Worm (Caenorhabditis elegans): ENCODE measurements around the gene nspa-8.
A peak's percentile ranks its signal among the peaks of the same experiment; 100 is the strongest.

The nspa-8 gene

ce11 chrV:14835075-14835991 is 8.5 kb upstream of the nspa-8 start (continued):
- TF ChIP-seq nhr-27 (tag; optimal IDR thresholded peaks at IDR 0.05): no peak
- no peak for TF ChIP-seq ztf-6 (GFP tag; IDR thresholded peaks at IDR 0.05)
- peak; percentile 69 for TF ChIP-seq F33H1.4 (GFP tag; IDR thresholded peaks at IDR 0.05)
- TF ChIP-seq mel-28 (tag; optimal IDR thresholded peaks at IDR 0.05; ENCODE audit: borderline replicate concordance): no peak
- peak; percentile 91 for TF ChIP-seq madf-6 (GFP tag; IDR thresholded peaks at IDR 0.05)
- no peak for TF ChIP-seq F57A8.1 (GFP tag; optimal IDR thresholded peaks at IDR 0.05)
- TF ChIP-seq hlh-26 (GFP tag; conservative IDR thresholded peaks at IDR 0.05): no peak
- no peak for TF ChIP-seq mxl-1 (tag; optimal IDR thresholded peaks at IDR 0.05)
- TF ChIP-seq ekl-4 (GFP tag; IDR thresholded peaks at IDR 0.05): no peak
- TF ChIP-seq efl-1 (GFP tag; optimal IDR thresholded peaks at IDR 0.05): peak; percentile 88
- TF ChIP-seq egrh-3 (GFP tag; IDR thresholded peaks at IDR 0.05): no peak
- no peak for TF ChIP-seq madf-10 (tag; optimal IDR thresholded peaks at IDR 0.05)
- TF ChIP-seq unc-62 (GFP tag; optimal IDR thresholded peaks at IDR 0.05): no peak
- TF ChIP-seq Y79H2A.3 (GFP tag; conservative IDR thresholded peaks at IDR 0.05): peak; percentile 63; the same call in 1 of the 2 replicates
- TF ChIP-seq ceh-91 (GFP tag; IDR thresholded peaks at IDR 0.05): peak; percentile 55
- no peak for TF ChIP-seq athp-1 (tag; optimal IDR thresholded peaks at IDR 0.05)
- no peak for TF ChIP-seq C17E4.6 (GFP tag; IDR thresholded peaks at IDR 0.05)
- TF ChIP-seq nhr-179 (tag; optimal IDR thresholded peaks at IDR 0.05): no peak
- no peak for TF ChIP-seq F23B12.7 (tag; optimal IDR thresholded peaks at IDR 0.05; ENCODE audit: insufficient read depth)
- TF ChIP-seq B0336.3 (GFP tag; IDR thresholded peaks at IDR 0.05): 0 out of 2 replicates have a peak, but pooled peaks have one; percentile 26
- TF ChIP-seq T26A5.8 (tag; optimal IDR thresholded peaks at IDR 0.05): no peak
- no peak for TF ChIP-seq C06A6.2 (GFP tag; conservative IDR thresholded peaks at IDR 0.05)
- no peak for TF ChIP-seq cebp-1 (GFP tag; IDR thresholded peaks at IDR 0.05)
- TF ChIP-seq cebp-1 (tag; optimal IDR thresholded peaks at IDR 0.05): peak; percentile 25
- no peak for TF ChIP-seq F57C9.4 (tag; optimal IDR thresholded peaks at IDR 0.05)
- peak; percentile 24 for TF ChIP-seq K12H6.12 (tag; optimal IDR thresholded peaks at IDR 0.05)
- TF ChIP-seq bed-1 (GFP tag; IDR thresholded peaks at IDR 0.05): no peak
- no peak for TF ChIP-seq Y53G8AR.9 (GFP tag; conservative IDR thresholded peaks at IDR 0.05)
- no peak for TF ChIP-seq hsf-1 (GFP tag; IDR thresholded peaks at IDR 0.05)
- no peak for TF ChIP-seq rec-8 (tag; optimal IDR thresholded peaks at IDR 0.05)
- TF ChIP-seq ccch-3 (GFP tag; optimal IDR thresholded peaks at IDR 0.05): no peak
- TF ChIP-seq ztf-25 (GFP tag; IDR thresholded peaks at IDR 0.05): no peak
- TF ChIP-seq madf-8 (GFP tag; conservative IDR thresholded peaks at IDR 0.05): peak; percentile 72

- no peak for TF ChIP-seq dpff-1 (tag; optimal IDR thresholded peaks at IDR 0.05)
- no peak for TF ChIP-seq let-607 (tag; optimal IDR thresholded peaks at IDR 0.05)
- TF ChIP-seq madf-8 (GFP tag; conservative IDR thresholded peaks at IDR 0.05): no peak
- TF ChIP-seq K11D2.4 (GFP tag; IDR thresholded peaks at IDR 0.05): 0 out of 2 replicates have a peak, but pooled peaks have one; percentile 26
- TF ChIP-seq chd-7 (tag; optimal IDR thresholded peaks at IDR 0.05): peak; percentile 10
- TF ChIP-seq zfh-2 (GFP tag; conservative IDR thresholded peaks at IDR 0.05): peak; percentile 83
- TF ChIP-seq K12H6.12 (tag; optimal IDR thresholded peaks at IDR 0.05): peak; percentile 27
- no peak for TF ChIP-seq cebp-1 (GFP tag; IDR thresholded peaks at IDR 0.05)
- peak; percentile 40 for TF ChIP-seq cebp-1 (tag; optimal IDR thresholded peaks at IDR 0.05)
- peak; percentile 5 for TF ChIP-seq tbx-9 (tag; optimal IDR thresholded peaks at IDR 0.05; ENCODE audit: borderline replicate concordance)
- peak; percentile 21 for TF ChIP-seq sptf-2 (GFP tag; optimal IDR thresholded peaks at IDR 0.05)
- TF ChIP-seq somi-1 (GFP tag; optimal IDR thresholded peaks at IDR 0.05): no peak
- TF ChIP-seq Y53F4B.3 (GFP tag; IDR thresholded peaks at IDR 0.05): no peak
- no peak for TF ChIP-seq C06A6.2 (GFP tag; conservative IDR thresholded peaks at IDR 0.05)
- TF ChIP-seq bed-2 (GFP tag; IDR thresholded peaks at IDR 0.05): no peak
- 0 out of 2 replicates have a peak, but pooled peaks have one; percentile 21 for TF ChIP-seq ztf-6 (GFP tag; IDR thresholded peaks at IDR 0.05)
- TF ChIP-seq Y95B8A.8 (GFP tag; IDR thresholded peaks at IDR 0.05): no peak
- peak; percentile 30; the same call in 1 of the 2 replicates for TF ChIP-seq hmg-1.2 (GFP tag; IDR thresholded peaks at IDR 0.05)
- TF ChIP-seq zim-3 (tag; optimal IDR thresholded peaks at IDR 0.05): no peak
- TF ChIP-seq nfya-2 (GFP tag; IDR thresholded peaks at IDR 0.05): no peak
Observed at ce11 chrV:14833219-14833618, 6.4 kb upstream of the nspa-8 start.
